Fruit fly (Drosophila melanogaster) ovary, adult (tissue): ENCODE measurements around the gene Cyp6v1.

Experiments used
- CG17801 ChIP-seq: fragments of 200-800 bp; optimal IDR thresholded peaks from 2 replicates; lab custom pipeline; 2019; ENCODE audit warnings: missing biosample characterization, mild to moderate bottlenecking, missing genetic modification characterization, moderate library complexity; ENCODE audit not compliant: partially characterized antibody

The Cyp6v1 gene

dm6 chrX:20656535-20657350 is at the start of gene Cyp6v1:
Gene Cyp6v1 (plus strand): TSS chrX:20657122.
- TF ChIP-seq CG17801 (GFP tag; lab: Kevin White, UChicago) = peak; percentile 80

- no peak for TF ChIP-seq CG17801 (GFP tag; lab: Kevin White, UChicago)
Measured at dm6 chrX:20612979-20613378, 43.9 kb upstream of the Cyp6v1 start.

DNA sequence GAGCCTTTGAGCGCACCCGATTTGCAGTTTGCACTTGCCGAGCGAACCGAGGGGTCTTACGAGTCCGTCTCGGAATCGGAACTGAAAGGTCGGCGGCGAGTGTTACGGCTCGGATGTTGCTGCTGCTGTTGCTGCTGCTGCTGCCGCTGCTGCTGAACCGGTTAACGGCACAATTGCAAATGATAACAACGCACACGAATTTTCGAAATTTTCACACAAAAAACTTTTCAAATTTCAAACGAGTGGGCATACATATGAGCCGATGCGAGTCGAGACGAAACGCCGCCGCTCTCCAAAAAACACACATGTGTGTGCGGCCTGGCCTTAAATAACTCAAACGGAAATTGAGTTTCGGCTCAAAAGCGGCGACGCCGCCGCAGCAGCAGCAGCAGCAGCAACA is 33.2 kb upstream of the Cyp6v1 start, which contains the start of gene RunxA:
TSS of gene RunxA (minus strand) at position 101 of the 400 bp plus-strand sequence.
- no peak for TF ChIP-seq CG17801 (GFP tag; lab: Kevin White, UChicago)

DNA sequence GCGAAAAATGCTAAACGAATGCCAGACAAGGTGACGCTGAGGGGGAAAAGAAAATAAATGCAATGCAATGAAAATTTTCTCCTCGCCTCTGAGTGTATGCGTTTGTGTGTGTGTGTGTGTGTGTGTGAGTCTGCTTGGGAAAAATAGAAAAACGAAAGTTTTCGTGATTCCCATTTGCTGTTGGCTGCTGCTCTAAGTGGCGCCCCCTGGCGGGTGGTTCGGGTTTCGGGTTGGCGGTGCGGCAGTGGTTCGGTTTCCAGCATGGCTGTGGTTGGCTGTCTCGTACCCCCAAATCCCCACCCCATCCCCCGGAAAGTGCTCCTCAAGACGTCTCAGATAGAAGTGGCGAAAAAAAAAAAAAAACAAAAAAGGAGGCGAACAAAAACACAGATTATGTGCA is 27.6 kb upstream of the Cyp6v1 start:
- TF ChIP-seq CG17801 (GFP tag; lab: Kevin White, UChicago) = no peak

DNA sequence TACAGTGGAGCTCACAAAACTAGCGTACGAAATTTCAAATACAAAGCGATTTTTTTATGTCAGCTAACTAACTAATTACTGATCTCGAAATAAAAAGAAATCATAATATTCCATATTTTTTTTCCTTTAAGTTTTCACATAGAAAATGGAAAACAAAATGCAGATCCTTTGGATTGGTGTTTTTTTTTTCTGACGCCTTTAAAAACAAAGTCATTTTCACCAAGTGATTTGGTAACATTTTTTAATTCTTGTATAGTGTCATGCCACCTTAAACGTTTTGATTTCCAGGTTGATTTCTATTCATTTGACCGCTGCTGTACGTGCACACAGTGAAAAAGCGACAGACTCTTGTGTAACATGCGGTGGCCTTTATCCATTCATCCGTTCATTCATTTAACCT is 25.8 kb upstream of the Cyp6v1 start:
- no peak for TF ChIP-seq CG17801 (GFP tag; lab: Kevin White, UChicago)

- no peak for TF ChIP-seq CG17801 (GFP tag; lab: Kevin White, UChicago)
Measured at dm6 chrX:20632115-20632514, 24.8 kb upstream of the Cyp6v1 start.

DNA sequence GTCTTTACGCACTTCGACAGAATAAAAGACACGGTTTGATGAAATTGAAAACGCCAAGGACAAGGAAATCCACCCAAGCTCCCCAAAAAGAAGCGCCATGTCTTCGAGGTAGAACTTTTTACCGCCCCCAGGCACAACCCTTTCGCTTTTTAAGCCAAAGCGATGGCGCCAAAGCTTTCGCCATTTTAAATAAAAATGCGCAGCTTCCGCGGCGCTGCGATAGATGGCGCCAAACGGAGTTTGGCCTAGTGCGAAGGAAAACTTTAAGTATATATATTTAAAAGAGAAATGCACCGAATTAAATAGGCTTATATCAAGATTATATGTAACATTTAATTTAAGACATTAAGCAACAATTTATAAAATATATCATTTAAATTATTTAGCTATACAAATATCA is 20.2 kb upstream of the Cyp6v1 start:
- TF ChIP-seq CG17801 (GFP tag; lab: Kevin White, UChicago) = no peak

DNA sequence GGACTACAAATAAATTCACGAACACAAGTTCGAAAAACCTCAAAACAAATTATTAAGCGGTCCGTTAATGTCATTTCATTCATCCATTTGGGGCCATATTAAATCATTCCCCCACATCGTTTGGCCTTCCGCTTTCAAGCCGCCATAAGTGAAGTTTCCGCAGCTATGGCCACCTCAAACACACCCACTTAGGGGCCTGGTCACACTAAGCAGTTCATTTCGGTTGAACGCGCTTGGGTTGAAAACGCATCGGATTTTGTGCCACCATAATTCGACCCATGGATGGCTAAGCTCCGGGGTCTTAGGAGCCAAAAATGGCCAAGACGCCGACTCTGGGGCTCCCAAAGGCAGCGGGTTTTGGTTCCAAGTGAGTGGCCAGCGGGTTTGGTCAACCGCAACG is 18.9 kb upstream of the Cyp6v1 start:
- TF ChIP-seq CG17801 (GFP tag; lab: Kevin White, UChicago) = no peak

dm6 chrX:20643385-20643784 is 13.5 kb upstream of the Cyp6v1 start:
- TF ChIP-seq CG17801 (GFP tag; lab: Kevin White, UChicago) = no peak

- TF ChIP-seq CG17801 (GFP tag; lab: Kevin White, UChicago) = no peak
Measured at dm6 chrX:20643964-20644363, 13.0 kb upstream of the Cyp6v1 start.

dm6 chrX:20646223-20646622 is 10.7 kb upstream of the Cyp6v1 start:
- TF ChIP-seq CG17801 (GFP tag; lab: Kevin White, UChicago) = no peak

- no peak for TF ChIP-seq CG17801 (GFP tag; lab: Kevin White, UChicago)
Measured at dm6 chrX:20652353-20652752, 4.6 kb upstream of the Cyp6v1 start.

DNA sequence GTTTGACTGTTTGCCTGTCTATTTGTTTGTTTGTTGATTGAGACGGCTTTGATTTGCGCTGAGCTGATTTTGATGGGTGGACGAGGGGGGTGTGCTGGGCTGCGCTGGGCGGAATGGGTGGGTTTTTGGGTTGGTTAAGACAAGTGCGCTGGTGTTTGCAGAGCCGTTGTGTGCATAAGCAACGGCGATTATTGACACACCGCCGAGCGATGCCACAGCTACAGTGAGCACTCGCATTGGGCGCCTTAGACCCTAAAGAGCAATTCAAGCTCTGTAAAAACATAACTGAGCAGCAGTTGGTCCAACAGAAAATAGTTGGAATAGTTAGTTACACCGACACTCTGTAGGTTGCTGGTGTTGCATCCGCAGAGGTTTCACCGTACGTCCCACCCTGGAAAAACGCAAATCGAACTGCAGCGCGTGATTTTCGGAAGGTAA is 1.9 kb upstream of the Cyp6v1 start:
- peak; percentile 2 for TF ChIP-seq CG17801 (GFP tag; lab: Kevin White, UChicago)

dm6 chrX:20658627-20659026 is 1.7 kb downstream of the Cyp6v1 start:
- TF ChIP-seq CG17801 (GFP tag; lab: Kevin White, UChicago) = no peak

DNA sequence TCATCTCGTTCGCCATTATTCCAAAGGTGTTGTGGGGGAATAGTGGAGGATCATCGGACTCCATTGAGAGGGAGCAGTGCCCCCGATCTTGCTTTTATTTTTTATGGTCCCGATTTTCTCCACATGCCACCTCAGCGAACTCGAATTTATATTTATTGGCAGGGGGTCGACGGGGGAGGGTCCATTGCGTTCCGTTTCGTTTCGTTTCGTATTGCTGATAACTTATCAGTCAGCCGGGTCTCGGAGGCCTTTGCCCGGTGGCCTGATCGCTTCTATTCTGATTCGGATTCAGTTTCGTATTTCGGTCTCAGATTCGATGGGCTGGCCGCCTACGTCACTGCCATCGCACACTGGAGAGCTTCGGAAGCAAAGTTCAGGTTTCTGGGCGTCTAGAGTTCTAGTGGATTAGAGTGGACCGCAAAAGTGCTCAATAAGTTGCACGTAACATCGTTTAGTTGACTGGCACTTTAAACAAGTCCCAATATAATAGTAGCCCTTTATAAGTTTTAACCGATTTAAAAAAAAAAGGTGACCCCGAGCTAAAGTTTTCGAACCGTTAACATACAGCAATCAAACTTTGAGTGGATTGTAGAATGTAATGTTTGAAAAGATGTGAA is 4.8 kb downstream of the Cyp6v1 start, which contains the start of gene CG1835:
TSS of gene CG1835 (plus strand) at position 306 of the 617 bp plus-strand sequence.
- TF ChIP-seq CG17801 (GFP tag; lab: Kevin White, UChicago) = peak; percentile 4
